Fruit fly (Drosophila melanogaster) whole organism, prepupa: ENCODE measurements around the gene Phb1.

Experiments
- Blimp-1 ChIP-seq: fragments of 200-800 bp; sonication (Bioruptor generic); optimal IDR thresholded peaks from 3 replicates; lab custom pipeline; 2017; ENCODE audit warnings: missing biosample characterization, missing genetic modification characterization, mild to moderate bottlenecking, moderate library complexity, missing genetic modification reagents
- CG16779 ChIP-seq: fragments of 200-800 bp; sonication (Bioruptor generic); optimal IDR thresholded peaks from 3 replicates; lab custom pipeline; 2017; ENCODE audit warnings: missing biosample characterization, mild to moderate bottlenecking, missing genetic modification characterization
- Eip78C ChIP-seq: fragments of 200-800 bp; sonication (Bioruptor generic); peaks from one replicate; lab custom pipeline; 2016; ENCODE audit warnings: missing biosample characterization, missing genetic modification characterization
- Hr39 ChIP-seq: fragments of 200-800 bp; sonication (Bioruptor generic); optimal IDR thresholded peaks from 2 replicates; lab custom pipeline; 2016; ENCODE audit warnings: missing biosample characterization, missing genetic modification characterization
- OdsH ChIP-seq: fragments of 200-800 bp; sonication (Bioruptor generic); optimal IDR thresholded peaks from 3 replicates; lab custom pipeline; 2016; ENCODE audit warnings: missing biosample characterization, missing genetic modification characterization
- Sox14 ChIP-seq: fragments of 200-800 bp; sonication (Bioruptor generic); optimal IDR thresholded peaks from 3 replicates; lab custom pipeline; 2016; ENCODE audit warnings: missing biosample characterization, missing genetic modification characterization
- Sox15 ChIP-seq: fragments of 200-800 bp; sonication (Bioruptor generic); optimal IDR thresholded peaks from 3 replicates; lab custom pipeline; 2016; ENCODE audit warnings: missing biosample characterization, missing genetic modification characterization
- achi ChIP-seq: fragments of 200-800 bp; sonication (Bioruptor generic); optimal IDR thresholded peaks from 3 replicates; lab custom pipeline; 2016; ENCODE audit warnings: missing biosample characterization, missing genetic modification characterization
- cyc ChIP-seq: fragments of 200-800 bp; sonication (Bioruptor generic); optimal IDR thresholded peaks from 3 replicates; lab custom pipeline; 2016; ENCODE audit warnings: missing biosample characterization, missing genetic modification characterization

DNA sequence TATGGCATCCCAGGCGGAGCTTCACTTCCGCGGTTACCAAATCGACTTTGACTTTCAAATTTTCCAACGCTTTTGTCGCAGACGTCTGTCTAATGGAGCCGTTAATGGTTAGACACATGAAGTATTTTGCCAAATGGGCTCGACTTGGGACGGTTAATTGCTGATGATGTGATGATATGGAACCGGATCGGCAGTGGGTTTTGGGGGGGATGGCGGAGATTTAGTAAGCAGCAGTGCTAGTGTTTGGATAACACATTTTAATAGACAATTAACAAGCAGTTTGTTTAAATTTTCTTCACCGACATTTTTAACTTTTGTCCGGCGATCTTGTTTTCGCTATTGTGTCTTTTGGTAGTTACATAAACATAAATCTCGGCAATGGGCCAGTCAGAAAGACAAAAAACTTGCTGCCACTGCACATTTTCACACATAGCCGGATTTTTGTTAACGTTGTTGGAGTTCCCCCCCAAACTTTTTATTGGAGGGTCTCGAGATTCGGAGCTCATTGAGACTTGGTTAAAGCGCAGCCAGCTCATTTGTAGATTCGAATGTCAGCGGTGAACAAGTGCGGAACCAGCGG, 14.0 kb downstream of the Phb1 start, which contains the start of gene amd:
- TF ChIP-seq achi (no peak), Blimp-1 (GFP tag; lab: Kevin White, UChicago) (no peak), Eip78C (GFP tag; lab: Kevin White, UChicago) (no peak), Sox15 (GFP tag; lab: Kevin White, UChicago) (no peak), OdsH (GFP tag; lab: Kevin White, UChicago) (no peak), cyc (GFP tag; lab: Kevin White, UChicago) (no peak), CG16779 (tag; lab: Kevin White, UChicago) (no peak), Hr39 (GFP tag; lab: Kevin White, UChicago) (no peak), Sox14 (GFP tag; lab: Kevin White, UChicago) (no peak)
